Worm (Caenorhabditis elegans) whole organism, L4 larva: ENCODE measurements around the gene K02F3.9.

Experiments
- R02D3.7 ChIP-seq: fragments of 150-350 bp; sonication (generic microtip); optimal IDR thresholded peaks from 3 replicates; lab custom pipeline; 2014; ENCODE audit warnings: missing biosample characterization, missing genetic modification characterization
- arid-1 ChIP-seq: fragments of 200-800 bp; sonication (Bioruptor generic); conservative IDR thresholded peaks from 2 replicates; pipeline ENCODE4 v1.3.6; 2022; ENCODE audit warnings: missing genetic modification reagents, missing genetic modification characterization, missing compliant biosample characterization
- ceh-28 ChIP-seq: fragments of 150-350 bp; optimal IDR thresholded peaks from 2 replicates; lab custom pipeline; 2014; ENCODE audit warnings: missing biosample characterization, missing genetic modification reagents, missing genetic modification characterization
- dpl-1 ChIP-seq: fragments of 150-350 bp; optimal IDR thresholded peaks from 2 replicates; lab custom pipeline; 2014; ENCODE audit warnings: missing biosample characterization, missing genetic modification reagents, missing genetic modification characterization
- lin-39 ChIP-seq: fragments of 150-350 bp; optimal IDR thresholded peaks from 2 replicates; lab custom pipeline; 2014; ENCODE audit warnings: missing biosample characterization, missing genetic modification reagents, missing genetic modification characterization
- nhr-11 ChIP-seq: fragments of 150-350 bp; optimal IDR thresholded peaks from 2 replicates; lab custom pipeline; 2014; ENCODE audit warnings: missing biosample characterization, missing genetic modification characterization
- nhr-48 ChIP-seq: sonication (generic microtip); optimal IDR thresholded peaks from 2 replicates; lab custom pipeline; 2016; ENCODE audit warnings: mild to moderate bottlenecking, missing genetic modification characterization, missing compliant biosample characterization
- nhr-77 ChIP-seq: fragments of 150-350 bp; optimal IDR thresholded peaks from 2 replicates; lab custom pipeline; 2014; ENCODE audit warnings: missing biosample characterization, missing genetic modification characterization
- unc-39 ChIP-seq: sonication (generic microtip); optimal IDR thresholded peaks from 2 replicates; lab custom pipeline; 2017; ENCODE audit warnings: missing biosample characterization, missing genetic modification characterization
- ztf-11 ChIP-seq: fragments of 150-350 bp; optimal IDR thresholded peaks from 2 replicates; lab custom pipeline; 2014; ENCODE audit warnings: missing biosample characterization, missing genetic modification characterization

- no peak for TF ChIP-seq unc-39 (tag; lab: Kevin White, UChicago)
- TF ChIP-seq arid-1 (GFP tag; lab: Robert Waterston, UW) = no peak
- peak; percentile 53 for TF ChIP-seq nhr-48 (tag; lab: Kevin White, UChicago)
- TF ChIP-seq nhr-11 (tag; lab: Kevin White, UChicago) = peak; percentile 33
- TF ChIP-seq ceh-28 = no peak
- no peak for TF ChIP-seq ztf-11
- no peak for TF ChIP-seq dpl-1 (GFP tag; lab: Kevin White, UChicago)
- no peak for TF ChIP-seq R02D3.7
- TF ChIP-seq lin-39 (tag; lab: Kevin White, UChicago) = no peak
- TF ChIP-seq nhr-77 (tag; lab: Kevin White, UChicago) = peak; percentile 71
Measured at ce11 chrIII:832855-833504, 8.2 kb downstream of the K02F3.9 start, which contains the start of gene zip-2.
